Fruit fly (Drosophila melanogaster): ENCODE data around the gene Fbw5.
A peak's percentile ranks its signal among the peaks of the same experiment; 100 is the strongest.

DNA sequence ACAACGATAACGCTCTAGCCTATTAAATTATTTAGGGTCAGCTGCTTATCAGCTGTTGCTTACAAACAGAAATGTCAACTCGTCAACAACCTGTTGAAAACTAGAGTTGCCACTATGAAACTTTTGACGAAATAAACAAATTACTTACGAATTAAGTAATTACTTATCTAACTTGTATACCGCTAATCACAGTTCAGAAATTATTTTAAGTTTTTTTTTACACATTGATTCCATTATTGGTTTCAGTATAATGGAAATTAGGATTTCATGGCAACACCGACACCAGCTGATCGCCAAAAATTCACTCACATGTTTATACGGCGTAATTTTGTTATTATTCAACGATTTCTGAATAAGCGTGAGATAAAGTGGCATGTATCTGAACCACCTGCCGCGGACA, 27.9 kb downstream of the Fbw5 start, which contains the start of the genes CG9117 and CG31643:
- TF ChIP-seq gl (tag; optimal IDR thresholded peaks at IDR 0.05), result no peak
- no peak for TF ChIP-seq CG8159 (tag; optimal IDR thresholded peaks at IDR 0.05)
- TF ChIP-seq CG15710 (tag; optimal IDR thresholded peaks at IDR 0.05), result peak; percentile 68
- TF ChIP-seq CG4496 (GFP tag; IDR thresholded peaks at IDR 0.05), result no peak; the same call in 2 of the 3 replicates
- TF ChIP-seq CG9948 (tag; optimal IDR thresholded peaks at IDR 0.05), result peak; percentile 24
- no peak for TF ChIP-seq CG8301 (tag; optimal IDR thresholded peaks at IDR 0.05)
- TF ChIP-seq CG10348 (GFP tag; IDR thresholded peaks at IDR 0.05), result no peak
- no peak for TF ChIP-seq CG34367 (tag; optimal IDR thresholded peaks at IDR 0.05)

Measured in whole organism, pupa.